Worm (Caenorhabditis elegans) whole organism, early embryonic: ENCODE data around the gene K05F6.14.

Experiments used
- B0310.2 ChIP-seq: sonication (generic microtip); optimal IDR thresholded peaks from 2 replicates; lab custom pipeline; 2016; ENCODE audit warnings: mild to moderate bottlenecking, missing genetic modification characterization, missing compliant biosample characterization
- F13C5.2 ChIP-seq: sonication (generic microtip); optimal IDR thresholded peaks from 2 replicates; lab custom pipeline; 2017; ENCODE audit warnings: mild to moderate bottlenecking, missing genetic modification characterization, inconsistent platforms, missing compliant biosample characterization
- aly-1 ChIP-seq: sonication (generic microtip); optimal IDR thresholded peaks from 2 replicates; lab custom pipeline; 2016; ENCODE audit warnings: missing genetic modification characterization, missing compliant biosample characterization
- ama-1 ChIP-seq: fragments of 150-350 bp; optimal IDR thresholded peaks from 2 replicates; lab custom pipeline; 2014
- flt-1 ChIP-seq: fragments of 200-800 bp; sonication (Bioruptor generic); IDR thresholded peaks from 2 replicates; pipeline ENCODE4 v1.3.6; 2022; ENCODE audit warnings: missing genetic modification characterization, missing compliant biosample characterization
- hmg-4 ChIP-seq: fragments of 200-800 bp; sonication (Bioruptor generic); optimal IDR thresholded peaks from 2 replicates; lab custom pipeline; 2018; ENCODE audit warnings: mild to moderate bottlenecking, missing genetic modification characterization, missing compliant biosample characterization

DNA sequence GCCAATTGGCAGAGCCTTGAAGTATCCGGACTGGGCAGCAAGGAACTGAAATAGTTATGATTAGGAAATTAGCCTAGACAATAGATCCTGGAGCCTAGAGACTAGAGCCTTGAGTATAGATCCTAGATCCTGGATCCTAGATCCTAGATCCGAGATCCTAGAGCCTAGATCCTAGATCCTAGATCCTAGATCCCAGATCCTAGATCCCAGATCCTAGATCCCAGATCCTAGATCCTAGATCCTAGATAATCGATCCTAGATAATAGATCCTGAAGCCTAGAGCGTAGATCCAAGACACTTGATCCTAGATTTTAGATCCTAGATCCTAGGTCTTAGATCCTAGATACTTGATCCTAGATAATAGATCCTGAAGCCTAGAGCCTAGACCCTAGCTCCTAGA, 43.0 kb downstream of the K05F6.14 start:
- TF ChIP-seq ama-1 (lab: Kevin White, UChicago) (no peak), flt-1 (GFP tag; lab: Robert Waterston, UW) (no peak), F13C5.2 (tag; lab: Kevin White, UChicago) (no peak), B0310.2 (tag; lab: Kevin White, UChicago) (no peak), hmg-4 (no peak), aly-1 (tag; lab: Kevin White, UChicago) (no peak)
